Worm (Caenorhabditis elegans): ENCODE results near the gene slcr-46.3.
A peak's percentile ranks its signal among the peaks of the same experiment; 100 is the strongest.

slcr-46.3 gene

ce11 chrV:9763759-9764158, 39.9 kb upstream of the slcr-46.3 start:
- TF ChIP-seq nhr-84 (tag; optimal IDR thresholded peaks at IDR 0.05) (no peak), C16A3.4 (tag; optimal IDR thresholded peaks at IDR 0.05) (no peak), pqm-1 (tag; optimal IDR thresholded peaks at IDR 0.05) (no peak)

ce11 chrV:9758437-9758836, 34.5 kb upstream of the slcr-46.3 start:
- TF ChIP-seq lin-15B (tag; optimal IDR thresholded peaks at IDR 0.05) (no peak), blmp-1 (tag; optimal IDR thresholded peaks at IDR 0.05) (peak; percentile 96), fkh-8 (tag; optimal IDR thresholded peaks at IDR 0.05) (no peak), lin-14 (GFP tag; optimal IDR thresholded peaks at IDR 0.05) (peak; percentile 62)

ce11 chrV:9757884-9758283, 34.0 kb upstream of the slcr-46.3 start, which contains the start of gene F58E6.11:
TSS of gene F58E6.11 (minus strand) at chrV:9757984.
- TF ChIP-seq fkh-8 (tag; optimal IDR thresholded peaks at IDR 0.05) (no peak), irx-1 (tag; optimal IDR thresholded peaks at IDR 0.05) (no peak), C04F5.9 (tag; optimal IDR thresholded peaks at IDR 0.05) (no peak), aha-1 (tag; optimal IDR thresholded peaks at IDR 0.05) (no peak), zag-1 (tag; optimal IDR thresholded peaks at IDR 0.05) (no peak), swsn-7 (tag; optimal IDR thresholded peaks at IDR 0.05) (no peak), C16A3.4 (tag; optimal IDR thresholded peaks at IDR 0.05) (no peak), nhr-84 (tag; optimal IDR thresholded peaks at IDR 0.05) (no peak), unc-130 (tag; optimal IDR thresholded peaks at IDR 0.05) (no peak), Y116A8C.19 (tag; optimal IDR thresholded peaks at IDR 0.05; ENCODE audit: borderline replicate concordance) (no peak), nhr-76 (tag; optimal IDR thresholded peaks at IDR 0.05) (no peak), hlh-4 (tag; optimal IDR thresholded peaks at IDR 0.05) (no peak), unc-86 (tag; optimal IDR thresholded peaks at IDR 0.05) (no peak), pag-3 (tag; optimal IDR thresholded peaks at IDR 0.05; ENCODE audit: borderline replicate concordance, insufficient read depth) (no peak), nhr-20 (tag; optimal IDR thresholded peaks at IDR 0.05) (no peak), tbx-2 (tag; optimal IDR thresholded peaks at IDR 0.05) (no peak), dsc-1 (tag; optimal IDR thresholded peaks at IDR 0.05) (no peak)

- TF ChIP-seq vab-15 (tag; optimal IDR thresholded peaks at IDR 0.05) (no peak), lir-3 (tag; optimal IDR thresholded peaks at IDR 0.05; ENCODE audit: poor library complexity) (no peak), pqm-1 (tag; optimal IDR thresholded peaks at IDR 0.05) (peak; percentile 2), nhr-28 (tag; optimal IDR thresholded peaks at IDR 0.05) (no peak), elt-2 (tag; optimal IDR thresholded peaks at IDR 0.05) (peak; percentile 87)
Observed at ce11 chrV:9756242-9756641, 32.3 kb upstream of the slcr-46.3 start, which contains the start of gene hrg-3. TSS of gene hrg-3 (plus strand) at chrV:9756468.

- TF ChIP-seq fkh-8 (tag; optimal IDR thresholded peaks at IDR 0.05) (no peak), nhr-85 (tag) (no peak), tlp-1 (tag; optimal IDR thresholded peaks at IDR 0.05) (no peak), zag-1 (tag; optimal IDR thresholded peaks at IDR 0.05) (no peak), ztf-4 (tag; optimal IDR thresholded peaks at IDR 0.05) (no peak), zip-4 (GFP tag; optimal IDR thresholded peaks at IDR 0.05) (no peak), nhr-20 (tag; optimal IDR thresholded peaks at IDR 0.05) (no peak), sox-4 (tag; optimal IDR thresholded peaks at IDR 0.05) (no peak), vab-15 (tag; optimal IDR thresholded peaks at IDR 0.05) (no peak), pax-3 (tag; optimal IDR thresholded peaks at IDR 0.05) (no peak), lin-14 (GFP tag; optimal IDR thresholded peaks at IDR 0.05) (no peak)
Observed at ce11 chrV:9755725-9756124, 31.8 kb upstream of the slcr-46.3 start, which contains the start of gene F58E6.8. TSS of gene F58E6.8 (minus strand) at chrV:9755825.

ce11 chrV:9754459-9754858, 30.6 kb upstream of the slcr-46.3 start, which contains the start of gene F58E6.5:
TSS of gene F58E6.5 (minus strand) at chrV:9754559.
- TF ChIP-seq ceh-82 (tag; optimal IDR thresholded peaks at IDR 0.05) = no peak
- no peak for TF ChIP-seq ets-5 (GFP tag; IDR thresholded peaks at IDR 0.05)
- no peak for TF ChIP-seq lin-35 (GFP tag; optimal IDR thresholded peaks at IDR 0.05)
- no peak for TF ChIP-seq hlh-4 (tag; optimal IDR thresholded peaks at IDR 0.05)
